Fruit fly (Drosophila melanogaster): ENCODE data around the gene Bet5.

The Bet5 gene

dm6 chr3R:30174160-30175002, 5.7 kb upstream of the Bet5 start, which contains the start of gene Mlc2:
Mlc2 (minus strand) TSS chr3R:30174551.
- TF ChIP-seq CG8478 (optimal IDR thresholded peaks at IDR 0.05) (no peak), CTCF (optimal IDR thresholded peaks at IDR 0.05) (no peak)

dm6 chr3R:30175045-30175589, 4.9 kb upstream of the Bet5 start:
- no peak for TF ChIP-seq CG8478 (optimal IDR thresholded peaks at IDR 0.05)
- TF ChIP-seq CTCF (optimal IDR thresholded peaks at IDR 0.05) = no peak

- no peak for TF ChIP-seq CTCF (optimal IDR thresholded peaks at IDR 0.05)
- TF ChIP-seq CG8478 (optimal IDR thresholded peaks at IDR 0.05) = no peak
Observed at dm6 chr3R:30176314-30176713, 3.7 kb upstream of the Bet5 start.

dm6 chr3R:30177494-30177893, 2.5 kb upstream of the Bet5 start, which contains the start of the genes CG1983 and CG15530:
CG1983 (minus strand) TSS chr3R:30177700.
CG15530 (plus strand) TSS chr3R:30177877.
- TF ChIP-seq CTCF (optimal IDR thresholded peaks at IDR 0.05) = no peak
- no peak for TF ChIP-seq CG8478 (optimal IDR thresholded peaks at IDR 0.05)

- TF ChIP-seq CTCF (optimal IDR thresholded peaks at IDR 0.05) (no peak), CG8478 (optimal IDR thresholded peaks at IDR 0.05) (no peak)
Observed at dm6 chr3R:30183872-30184271, 3.8 kb downstream of the Bet5 start.

dm6 chr3R:30189398-30189797, 9.4 kb downstream of the Bet5 start:
- TF ChIP-seq CG8478 (optimal IDR thresholded peaks at IDR 0.05) (no peak), CTCF (optimal IDR thresholded peaks at IDR 0.05) (no peak)

dm6 chr3R:30189836-30190235, 9.8 kb downstream of the Bet5 start:
- TF ChIP-seq CG8478 (optimal IDR thresholded peaks at IDR 0.05) (no peak), CTCF (optimal IDR thresholded peaks at IDR 0.05) (no peak)

dm6 chr3R:30191047-30191446, 11.0 kb downstream of the Bet5 start, which contains the start of gene CG9747:
CG9747 (minus strand) TSS chr3R:30191252.
- no peak for TF ChIP-seq CG8478 (optimal IDR thresholded peaks at IDR 0.05)
- no peak for TF ChIP-seq CTCF (optimal IDR thresholded peaks at IDR 0.05)

dm6 chr3R:30191462-30191874, 11.4 kb downstream of the Bet5 start:
- TF ChIP-seq CTCF (optimal IDR thresholded peaks at IDR 0.05) = no peak

- TF ChIP-seq CTCF (optimal IDR thresholded peaks at IDR 0.05) = no peak
- no peak for TF ChIP-seq CG8478 (optimal IDR thresholded peaks at IDR 0.05)
Observed at dm6 chr3R:30193826-30194225, 13.8 kb downstream of the Bet5 start.

dm6 chr3R:30195606-30196049, 15.6 kb downstream of the Bet5 start:
- TF ChIP-seq CG8478 (optimal IDR thresholded peaks at IDR 0.05) (no peak), CTCF (optimal IDR thresholded peaks at IDR 0.05) (peak; percentile 17 to 19)

- TF ChIP-seq CTCF (optimal IDR thresholded peaks at IDR 0.05) = no peak
- no peak for TF ChIP-seq CG8478 (optimal IDR thresholded peaks at IDR 0.05)
Observed at dm6 chr3R:30196128-30196527, 16.1 kb downstream of the Bet5 start, which contains the start of gene CG15531. CG15531 (minus strand) TSS chr3R:30196228.

- TF ChIP-seq CTCF (optimal IDR thresholded peaks at IDR 0.05) (no peak), CG8478 (optimal IDR thresholded peaks at IDR 0.05) (no peak)
Observed at dm6 chr3R:30197796-30198195, 17.8 kb downstream of the Bet5 start.

dm6 chr3R:30198793-30199192, 18.8 kb downstream of the Bet5 start:
- no peak for TF ChIP-seq CG8478 (optimal IDR thresholded peaks at IDR 0.05)
- TF ChIP-seq CTCF (optimal IDR thresholded peaks at IDR 0.05) = no peak

dm6 chr3R:30200091-30200698, 20.2 kb downstream of the Bet5 start:
- no peak for TF ChIP-seq CG8478 (optimal IDR thresholded peaks at IDR 0.05)
- TF ChIP-seq CTCF (optimal IDR thresholded peaks at IDR 0.05) = no peak

dm6 chr3R:30201064-30201463, 21.0 kb downstream of the Bet5 start:
- TF ChIP-seq CTCF (optimal IDR thresholded peaks at IDR 0.05) (no peak), CG8478 (optimal IDR thresholded peaks at IDR 0.05) (no peak)
